Worm (Caenorhabditis elegans) whole organism, L1 larva: Measurements from ENCODE around the gene srp-8.

Source experiments
- F16B12.6 ChIP-seq: fragments of 150-350 bp; optimal IDR thresholded peaks from 2 replicates; lab custom pipeline; 2014; ENCODE audit warnings: missing biosample characterization, missing genetic modification characterization
- Y116A8C.19 ChIP-seq: sonication (generic microtip); optimal IDR thresholded peaks from 2 replicates; lab custom pipeline; 2016; ENCODE audit warnings: missing compliant biosample characterization, missing genetic modification characterization, borderline replicate concordance
- ama-1 ChIP-seq: fragments of 150-350 bp; optimal IDR thresholded peaks from 2 replicates; lab custom pipeline; 2014
- ceh-63 ChIP-seq: fragments of 200-800 bp; sonication (Bioruptor generic); optimal IDR thresholded peaks from 2 replicates; lab custom pipeline; 2018; ENCODE audit warnings: mild to moderate bottlenecking, missing genetic modification characterization, missing compliant biosample characterization
- ceh-8 ChIP-seq: fragments of 200-800 bp; sonication (Bioruptor generic); optimal IDR thresholded peaks from 2 replicates; lab custom pipeline; 2018; ENCODE audit warnings: mild to moderate bottlenecking, missing genetic modification characterization, moderate library complexity, missing compliant biosample characterization
- dpl-1 ChIP-seq, 3 experiments: fragments of 150-350 bp in 2 of 3; sonication (generic microtip) in 1 of 3; optimal IDR thresholded peaks; 2 replicates each; lab custom pipeline; 2014 to 2017; ENCODE audit warnings: missing biosample characterization in 3 of 3, missing genetic modification characterization in 3 of 3, missing genetic modification reagents in 3 of 3
- dsc-1 ChIP-seq: sonication (generic microtip); optimal IDR thresholded peaks from 2 replicates; lab custom pipeline; 2016; ENCODE audit warnings: mild to moderate bottlenecking, missing genetic modification characterization, missing compliant biosample characterization
- efl-1 ChIP-seq, 4 experiments: fragments of 150-350 bp; optimal IDR thresholded peaks in 3 of 4; peaks in 1 of 4; 1 replicate in 1 of 4; 2 replicates in 3 of 4; lab custom pipeline; 2014; ENCODE audit warnings: missing biosample characterization in 2 of 4, missing genetic modification characterization in 2 of 4, missing genetic modification reagents in 2 of 4
- egl-13 ChIP-seq: sonication (generic microtip); optimal IDR thresholded peaks from 2 replicates; lab custom pipeline; 2016; ENCODE audit warnings: missing genotype, missing genetic modification reagents, missing genetic modification characterization, missing compliant biosample characterization
- elt-2 ChIP-seq: sonication (generic microtip); optimal IDR thresholded peaks from 2 replicates; lab custom pipeline; 2016; ENCODE audit warnings: missing genetic modification characterization, mild to moderate bottlenecking, inconsistent platforms, missing compliant biosample characterization, missing genetic modification reagents
- ets-5 ChIP-seq: fragments of 200-800 bp; sonication (Bioruptor generic); IDR thresholded peaks from 2 replicates; pipeline ENCODE4 v1.3.6; 2022; ENCODE audit warnings: missing genetic modification characterization, missing compliant biosample characterization
- fkh-4 ChIP-seq: sonication (generic microtip); optimal IDR thresholded peaks from 2 replicates; lab custom pipeline; 2016; ENCODE audit warnings: missing compliant biosample characterization, missing genetic modification characterization, borderline replicate concordance
- fkh-8 ChIP-seq: sonication (generic microtip); optimal IDR thresholded peaks from 2 replicates; lab custom pipeline; 2016; ENCODE audit warnings: mild to moderate bottlenecking, missing genetic modification characterization, missing compliant biosample characterization
- fos-1 ChIP-seq: fragments of 150-350 bp; optimal IDR thresholded peaks from 2 replicates; lab custom pipeline; 2014; ENCODE audit warnings: missing biosample characterization, missing genetic modification characterization
- hlh-4 ChIP-seq: sonication (generic microtip); optimal IDR thresholded peaks from 2 replicates; lab custom pipeline; 2016; ENCODE audit warnings: mild to moderate bottlenecking, missing genetic modification characterization, missing compliant biosample characterization
- hpl-2 ChIP-seq: fragments of 150-350 bp; optimal IDR thresholded peaks from 2 replicates; lab custom pipeline; 2014; ENCODE audit warnings: missing biosample characterization, missing genetic modification reagents, missing genetic modification characterization
- jun-1 ChIP-seq: fragments of 150-350 bp; optimal IDR thresholded peaks from 2 replicates; lab custom pipeline; 2014; ENCODE audit warnings: missing biosample characterization, missing genetic modification reagents, missing genetic modification characterization
- lin-13 ChIP-seq: fragments of 150-350 bp; optimal IDR thresholded peaks from 2 replicates; lab custom pipeline; 2014; ENCODE audit warnings: missing biosample characterization, missing genetic modification reagents, missing genetic modification characterization
- lin-15B ChIP-seq: fragments of 150-350 bp; sonication (generic microtip); optimal IDR thresholded peaks from 3 replicates; lab custom pipeline; 2014; ENCODE audit warnings: missing biosample characterization, missing genetic modification characterization
- lin-39 ChIP-seq: fragments of 150-350 bp; optimal IDR thresholded peaks from 2 replicates; lab custom pipeline; 2014; ENCODE audit warnings: missing biosample characterization, missing genetic modification reagents, missing genetic modification characterization
- mdl-1 ChIP-seq, 2 experiments: fragments of 150-350 bp; optimal IDR thresholded peaks; 2 replicates each; lab custom pipeline; 2014 to 2017; ENCODE audit warnings: missing biosample characterization in 2 of 2, missing genetic modification characterization in 2 of 2, inconsistent platforms in 1 of 2
- nhr-11 ChIP-seq: fragments of 150-350 bp; optimal IDR thresholded peaks from 2 replicates; lab custom pipeline; 2014; ENCODE audit warnings: missing biosample characterization, missing genetic modification characterization
- nhr-12 ChIP-seq: sonication (generic microtip); optimal IDR thresholded peaks from 2 replicates; lab custom pipeline; 2017; ENCODE audit warnings: missing biosample characterization, missing genetic modification characterization
- nhr-19 ChIP-seq: fragments of 200-800 bp; sonication (Bioruptor generic); conservative IDR thresholded peaks from 2 replicates; pipeline ENCODE4 v1.3.6; 2022; ENCODE audit warnings: missing genetic modification characterization, missing compliant biosample characterization
- nhr-237 ChIP-seq: fragments of 150-350 bp; optimal IDR thresholded peaks from 2 replicates; lab custom pipeline; 2014; ENCODE audit warnings: missing biosample characterization, missing genetic modification characterization
- nhr-47 ChIP-seq: sonication (generic microtip); optimal IDR thresholded peaks from 2 replicates; lab custom pipeline; 2016; ENCODE audit warnings: mild to moderate bottlenecking, missing genetic modification characterization, moderate library complexity, missing compliant biosample characterization
- nhr-71 ChIP-seq: sonication (generic microtip); optimal IDR thresholded peaks from 2 replicates; lab custom pipeline; 2016; ENCODE audit warnings: mild to moderate bottlenecking, missing genetic modification characterization, moderate library complexity, missing compliant biosample characterization
- nhr-76 ChIP-seq: sonication (generic microtip); optimal IDR thresholded peaks from 2 replicates; lab custom pipeline; 2017; ENCODE audit warnings: missing biosample characterization, missing genetic modification characterization
- nhr-84 ChIP-seq: sonication (generic microtip); optimal IDR thresholded peaks from 2 replicates; lab custom pipeline; 2017; ENCODE audit warnings: missing biosample characterization, missing genetic modification characterization
- nhr-85 ChIP-seq: sonication (generic microtip); peaks from one replicate; lab custom pipeline; 2016; ENCODE audit warnings: missing genetic modification characterization, inconsistent platforms, missing compliant biosample characterization
- pag-3 ChIP-seq: sonication (generic microtip); optimal IDR thresholded peaks from 2 replicates; lab custom pipeline; 2017; ENCODE audit warnings: missing genetic modification characterization, mild to moderate bottlenecking, missing compliant biosample characterization, antibody characterized with exemption, borderline replicate concordance; ENCODE audit not compliant: insufficient read depth
- pax-3 ChIP-seq: fragments of 200-800 bp; sonication (Bioruptor generic); optimal IDR thresholded peaks from 2 replicates; lab custom pipeline; 2018; ENCODE audit warnings: mild to moderate bottlenecking, missing genetic modification characterization, moderate library complexity, missing compliant biosample characterization
- rnt-1 ChIP-seq: sonication (generic microtip); optimal IDR thresholded peaks from 2 replicates; lab custom pipeline; 2016; ENCODE audit warnings: mild to moderate bottlenecking, missing genetic modification characterization, moderate library complexity, missing compliant biosample characterization
- skn-1 ChIP-seq: fragments of 150-350 bp; optimal IDR thresholded peaks from 2 replicates; lab custom pipeline; 2014; ENCODE audit warnings: missing biosample characterization, missing genetic modification characterization
- snpc-4 ChIP-seq: fragments of 150-350 bp; optimal IDR thresholded peaks from 2 replicates; lab custom pipeline; 2014; ENCODE audit warnings: missing biosample characterization, missing genetic modification characterization
- sox-4 ChIP-seq: sonication (generic microtip); optimal IDR thresholded peaks from 2 replicates; lab custom pipeline; 2016; ENCODE audit warnings: missing genetic modification characterization, missing compliant biosample characterization
- tbx-2 ChIP-seq: sonication (generic microtip); optimal IDR thresholded peaks from 2 replicates; lab custom pipeline; 2016; ENCODE audit warnings: missing genetic modification characterization, missing compliant biosample characterization
- unc-30 ChIP-seq: sonication (generic microtip); optimal IDR thresholded peaks from 2 replicates; lab custom pipeline; 2017; ENCODE audit warnings: missing biosample characterization, missing genetic modification characterization
- unc-62 ChIP-seq: fragments of 150-350 bp; optimal IDR thresholded peaks from 2 replicates; lab custom pipeline; 2014; ENCODE audit warnings: missing biosample characterization, missing genetic modification reagents, missing genetic modification characterization
- unc-86 ChIP-seq: sonication (generic microtip); optimal IDR thresholded peaks from 2 replicates; lab custom pipeline; 2016; ENCODE audit warnings: missing genetic modification characterization, missing compliant biosample characterization
- unc-98 ChIP-seq: fragments of 200-800 bp; sonication (Bioruptor generic); IDR thresholded peaks from 2 replicates; pipeline ENCODE4 v1.3.6; 2022; ENCODE audit warnings: missing genetic modification characterization, missing compliant biosample characterization
- ztf-4 ChIP-seq: fragments of 150-350 bp; optimal IDR thresholded peaks from 2 replicates; lab custom pipeline; 2014; ENCODE audit warnings: missing biosample characterization, missing genetic modification characterization

The srp-8 gene

ce11 chrV:8161699-8162098 lies 21.8 kb upstream of the srp-8 start, which contains the start of gene F20D6.5:
Gene F20D6.5 (plus strand): TSS chrV:8161957.
- no peak for TF ChIP-seq ama-1
- no peak for TF ChIP-seq F16B12.6 (tag; lab: Kevin White, UChicago)
- TF ChIP-seq dsc-1 (tag; lab: Kevin White, UChicago), result no peak
- peak; percentile 54 for TF ChIP-seq elt-2
- no peak for TF ChIP-seq unc-62 (GFP tag; lab: Kevin White, UChicago)
- no peak for TF ChIP-seq skn-1 (tag; lab: Kevin White, UChicago)
- no peak for TF ChIP-seq ets-5 (GFP tag; lab: Robert Waterston, UW)
- TF ChIP-seq ceh-8 (GFP tag; lab: Kevin White, UChicago), result no peak

- TF ChIP-seq lin-39 (tag; lab: Kevin White, UChicago) (no peak), efl-1 (optimal IDR thresholded peaks at IDR 0.05; lab: Kevin White, UChicago) (no peak), efl-1 (GFP tag; optimal IDR thresholded peaks at IDR 0.05 in 1 of 2; lab: Kevin White, UChicago) (peak in 1 of 2 experiments; percentile 62), nhr-85 (tag; lab: Kevin White, UChicago) (peak; percentile 20), nhr-11 (tag; lab: Kevin White, UChicago) (no peak), nhr-76 (tag; lab: Kevin White, UChicago) (no peak), unc-98 (no peak), unc-30 (tag; lab: Kevin White, UChicago) (no peak), Y116A8C.19 (no peak)
Measured at ce11 chrV:8163199-8163598, 20.3 kb upstream of the srp-8 start.

- no peak for TF ChIP-seq mdl-1 (tag; optimal IDR thresholded peaks at IDR 0.05; lab: Kevin White, UChicago)
- TF ChIP-seq nhr-237, result no peak
- no peak for TF ChIP-seq ceh-8 (GFP tag; lab: Kevin White, UChicago)
- TF ChIP-seq hpl-2 (GFP tag; lab: Kevin White, UChicago), result no peak
- no peak for TF ChIP-seq nhr-19 (GFP tag; lab: Robert Waterston, UW)
- no peak for TF ChIP-seq unc-86 (tag; lab: Kevin White, UChicago)
- peak; percentile 80 for TF ChIP-seq dsc-1 (tag; lab: Kevin White, UChicago)
Measured at ce11 chrV:8168219-8168962, 15.1 kb upstream of the srp-8 start, which contains the start of gene F20D6.8. Gene F20D6.8 (minus strand): TSS chrV:8168269.

DNA sequence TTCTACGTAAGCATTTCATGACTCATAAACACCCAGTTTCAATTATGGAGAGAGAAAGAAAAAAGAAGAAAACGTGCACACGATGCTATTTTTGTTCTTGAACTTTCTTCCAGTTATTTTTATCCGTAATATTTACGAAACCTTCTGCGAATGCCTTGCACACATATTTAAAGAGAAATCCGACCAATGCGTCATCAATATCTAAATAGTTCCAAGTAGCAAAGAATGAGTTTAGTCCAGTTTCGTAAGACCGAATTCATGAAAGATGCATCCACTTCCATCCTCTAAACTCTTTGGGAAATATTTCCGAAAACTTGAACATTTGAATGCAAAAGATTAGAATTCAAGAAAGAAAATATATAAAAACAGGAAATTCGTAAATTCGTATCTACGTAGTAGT lies 14.3 kb upstream of the srp-8 start:
- peak; percentile 19 for TF ChIP-seq fkh-4 (tag; lab: Kevin White, UChicago)
- no peak for TF ChIP-seq rnt-1 (tag; lab: Kevin White, UChicago)
- peak; percentile 63 for TF ChIP-seq unc-86 (tag; lab: Kevin White, UChicago)
- TF ChIP-seq egl-13 (tag; lab: Kevin White, UChicago), result peak; percentile 9
- TF ChIP-seq nhr-71 (tag; lab: Kevin White, UChicago), result peak; percentile 30
- peak; percentile 27 for TF ChIP-seq dsc-1 (tag; lab: Kevin White, UChicago)

DNA sequence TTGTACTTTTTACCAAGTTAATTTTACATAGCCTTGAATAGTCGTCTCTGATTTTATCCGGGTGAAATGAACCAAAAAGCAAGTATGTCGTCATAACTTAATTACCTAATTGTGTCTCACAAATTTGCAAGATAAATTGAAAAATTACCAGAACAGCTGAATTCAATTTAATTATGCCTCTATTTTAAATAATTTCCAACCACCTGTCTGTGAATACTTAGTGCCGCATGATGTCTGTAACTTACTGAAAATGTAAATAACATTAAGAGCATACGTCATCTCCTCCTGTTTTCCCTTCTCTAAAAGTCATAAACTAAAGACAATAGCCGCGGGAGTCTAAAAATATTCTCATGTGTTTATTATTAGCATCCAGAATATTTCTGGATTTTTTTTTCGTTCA lies 13.2 kb upstream of the srp-8 start:
- TF ChIP-seq ceh-63 (GFP tag; lab: Kevin White, UChicago), result no peak
- peak; percentile 41 for TF ChIP-seq nhr-71 (tag; lab: Kevin White, UChicago)
- TF ChIP-seq nhr-84 (tag; lab: Kevin White, UChicago), result no peak
- TF ChIP-seq fkh-8 (tag; lab: Kevin White, UChicago), result peak; percentile 52
- TF ChIP-seq tbx-2 (tag; lab: Kevin White, UChicago), result no peak
- no peak for TF ChIP-seq dpl-1 (GFP tag; optimal IDR thresholded peaks at IDR 0.05; lab: Kevin White, UChicago)
- TF ChIP-seq lin-39 (tag; lab: Kevin White, UChicago), result no peak
- peak; percentile 53 for TF ChIP-seq nhr-47 (tag; lab: Kevin White, UChicago)
- peak; percentile 74 for TF ChIP-seq ceh-8 (GFP tag; lab: Kevin White, UChicago)
- no peak for TF ChIP-seq nhr-12
- no peak for TF ChIP-seq ztf-4 (tag; lab: Kevin White, UChicago)
- no peak for TF ChIP-seq snpc-4 (tag; lab: Kevin White, UChicago)
- no peak for TF ChIP-seq lin-15B
- peak; percentile 77 for TF ChIP-seq hlh-4 (tag; lab: Kevin White, UChicago)
- no peak for TF ChIP-seq nhr-85 (tag; lab: Kevin White, UChicago)
- no peak for TF ChIP-seq lin-13 (GFP tag; lab: Kevin White, UChicago)
- TF ChIP-seq pax-3, result no peak
- TF ChIP-seq pag-3, result no peak
- TF ChIP-seq sox-4, result no peak
- no peak for TF ChIP-seq nhr-237
- no peak for TF ChIP-seq jun-1 (tag; lab: Kevin White, UChicago)
- no peak for TF ChIP-seq fos-1
- TF ChIP-seq egl-13 (tag; lab: Kevin White, UChicago), result no peak
- TF ChIP-seq dsc-1 (tag; lab: Kevin White, UChicago), result peak; percentile 49
